Worm (Caenorhabditis elegans) whole organism, L1 larva: ENCODE measurements around the gene mam-2.

Experiments used
- aha-1 ChIP-seq: fragments of 150-350 bp; optimal IDR thresholded peaks from 2 replicates; lab custom pipeline; 2014; ENCODE audit warnings: missing biosample characterization, missing genetic modification characterization
- aly-2 ChIP-seq: fragments of 150-350 bp; optimal IDR thresholded peaks from 2 replicates; lab custom pipeline; 2014; ENCODE audit warnings: missing biosample characterization, missing genetic modification characterization
- efl-3 ChIP-seq: fragments of 200-800 bp; sonication (Bioruptor generic); optimal IDR thresholded peaks from 2 replicates; lab custom pipeline; 2018; ENCODE audit warnings: mild to moderate bottlenecking, missing genetic modification characterization, missing compliant biosample characterization
- egl-13 ChIP-seq: sonication (generic microtip); optimal IDR thresholded peaks from 2 replicates; lab custom pipeline; 2016; ENCODE audit warnings: missing genotype, missing genetic modification reagents, missing genetic modification characterization, missing compliant biosample characterization
- elt-3 ChIP-seq, 6 experiments: fragments of 150-350 bp in 1 of 6; sonication (generic microtip); optimal IDR thresholded peaks; 2 replicates each; lab custom pipeline; 2017 to 2018; ENCODE audit warnings: missing biosample characterization in 6 of 6, missing genetic modification characterization in 6 of 6, inconsistent platforms in 1 of 6
- jun-1 ChIP-seq: fragments of 150-350 bp; optimal IDR thresholded peaks from 2 replicates; lab custom pipeline; 2014; ENCODE audit warnings: missing biosample characterization, missing genetic modification reagents, missing genetic modification characterization
- nhr-12 ChIP-seq: sonication (generic microtip); optimal IDR thresholded peaks from 2 replicates; lab custom pipeline; 2017; ENCODE audit warnings: missing biosample characterization, missing genetic modification characterization
- unc-62 ChIP-seq: fragments of 150-350 bp; optimal IDR thresholded peaks from 2 replicates; lab custom pipeline; 2014; ENCODE audit warnings: missing biosample characterization, missing genetic modification reagents, missing genetic modification characterization

- no peak for TF ChIP-seq nhr-12 (tag; lab: Kevin White, UChicago)
- TF ChIP-seq efl-3 (GFP tag; lab: Kevin White, UChicago), result no peak
- TF ChIP-seq unc-62 (GFP tag; lab: Kevin White, UChicago), result no peak
- TF ChIP-seq aly-2 (tag; lab: Kevin White, UChicago), result no peak
- no peak for TF ChIP-seq aha-1 (tag; lab: Kevin White, UChicago)
- no peak for TF ChIP-seq egl-13 (tag; lab: Kevin White, UChicago)
- TF ChIP-seq jun-1 (tag; lab: Kevin White, UChicago), result no peak
- no peak for TF ChIP-seq elt-3 (tag; optimal IDR thresholded peaks at IDR 0.05; lab: Kevin White, UChicago)
These were observed 43.1 kb downstream of the mam-2 start for ce11 chrIV:10026129-10026528.
